Worm (Caenorhabditis elegans): ENCODE measurements around the gene nhr-170.

DNA sequence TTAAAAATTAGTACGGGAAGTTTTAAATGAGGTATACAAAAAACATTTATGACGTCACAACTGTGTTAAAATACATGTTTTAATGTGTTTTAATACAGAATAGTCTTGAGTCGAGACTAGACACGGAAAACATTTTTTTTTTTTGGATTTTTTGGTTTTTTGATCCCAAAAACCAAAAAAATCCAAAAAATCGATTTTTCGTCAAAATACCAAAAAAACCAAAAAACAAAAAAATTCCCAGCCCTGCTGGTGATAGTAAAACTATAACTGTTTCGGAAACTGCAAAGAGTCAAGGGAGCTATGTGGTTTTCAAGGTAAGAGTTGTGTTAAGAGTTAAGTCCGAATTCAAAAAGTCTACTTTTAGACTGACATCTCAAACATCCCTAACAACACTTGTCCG lies 39.5 kb downstream of the nhr-170 start, which contains the start of gene F11D11.4:
- TF ChIP-seq ztf-29 (GFP tag; IDR thresholded peaks at IDR 0.05) (no peak), cog-1 (tag; optimal IDR thresholded peaks at IDR 0.05) (no peak), klf-2 (GFP tag; conservative IDR thresholded peaks at IDR 0.05) (no peak)
